Fruit fly (Drosophila melanogaster) whole organism, embryonic: ENCODE data around the gene CG1801.

Experiments
- Atf3 ChIP-seq: fragments of 200-800 bp; sonication (Bioruptor generic); optimal IDR thresholded peaks from 3 replicates; lab custom pipeline; 2016; ENCODE audit warnings: missing biosample characterization, missing genetic modification characterization
- Bteb2 ChIP-seq: fragments of 200-800 bp; sonication (Bioruptor generic); optimal IDR thresholded peaks from 2 replicates; lab custom pipeline; 2016; ENCODE audit warnings: missing biosample characterization, missing genetic modification characterization
- CG10366 ChIP-seq: fragments of 200-800 bp; sonication (Bioruptor generic); IDR thresholded peaks from 2 replicates; pipeline ENCODE4 v1.3.6; 2022; ENCODE audit warnings: missing biosample characterization, missing genetic modification characterization
- CG12155 ChIP-seq: fragments of 200-800 bp; sonication (Bioruptor generic); optimal IDR thresholded peaks from 3 replicates; lab custom pipeline; 2016; ENCODE audit warnings: missing biosample characterization, missing genetic modification characterization
- CG13894 ChIP-seq: fragments of 200-800 bp; sonication (Bioruptor generic); optimal IDR thresholded peaks from 3 replicates; lab custom pipeline; 2018; ENCODE audit warnings: missing biosample characterization, mild to moderate bottlenecking, missing genetic modification characterization, moderate library complexity
- CG15073 ChIP-seq: fragments of 200-800 bp; sonication (Bioruptor generic); optimal IDR thresholded peaks from 2 replicates; lab custom pipeline; 2016; ENCODE audit warnings: missing biosample characterization, missing genetic modification characterization
- CG1602 ChIP-seq: fragments of 200-800 bp; sonication (Bioruptor generic); optimal IDR thresholded peaks from 3 replicates; lab custom pipeline; 2016; ENCODE audit warnings: missing biosample characterization, missing genetic modification characterization
- CG1603 ChIP-seq: fragments of 200-800 bp; sonication (Bioruptor generic); optimal IDR thresholded peaks from 2 replicates; lab custom pipeline; 2019; ENCODE audit warnings: missing biosample characterization, mild to moderate bottlenecking, missing genetic modification characterization, moderate library complexity
- CG1647 ChIP-seq: fragments of 200-800 bp; sonication (Bioruptor generic); optimal IDR thresholded peaks from 3 replicates; lab custom pipeline; 2016; ENCODE audit warnings: missing biosample characterization, missing genetic modification characterization
- CG16813 ChIP-seq: fragments of 200-800 bp; sonication (Bioruptor generic); IDR thresholded peaks from 3 replicates; pipeline ENCODE4 v1.3.6; 2022; ENCODE audit warnings: missing biosample characterization, missing genetic modification characterization; ENCODE audit not compliant: partially characterized antibody
- CG2129 ChIP-seq: fragments of 200-800 bp; sonication (Bioruptor generic); IDR thresholded peaks from 2 replicates; pipeline ENCODE4 v1.3.6; 2022; ENCODE audit warnings: missing biosample characterization, missing genetic modification characterization; ENCODE audit not compliant: partially characterized antibody
- CG31365 ChIP-seq: fragments of 200-800 bp; sonication (Bioruptor generic); optimal IDR thresholded peaks from 2 replicates; lab custom pipeline; 2018; ENCODE audit warnings: missing biosample characterization, mild to moderate bottlenecking, missing genetic modification characterization
- CG34422 ChIP-seq: fragments of 200-800 bp; sonication (Bioruptor generic); IDR thresholded peaks from 3 replicates; pipeline ENCODE4 v1.3.6; 2022; ENCODE audit warnings: missing biosample characterization, missing genetic modification characterization
- CG6683 ChIP-seq: fragments of 200-800 bp; sonication (Bioruptor generic); optimal IDR thresholded peaks from 2 replicates; lab custom pipeline; 2017; ENCODE audit warnings: missing biosample characterization, mild to moderate bottlenecking, missing genetic modification characterization, missing genetic modification reagents
- CG8290 ChIP-seq, 3 experiments: fragments of 200-800 bp; sonication (Bioruptor generic); optimal IDR thresholded peaks; 2 replicates each; lab custom pipeline; 2016 to 2019; ENCODE audit warnings: missing biosample characterization in 3 of 3, missing genetic modification characterization in 3 of 3, mild to moderate bottlenecking in 2 of 3, moderate library complexity in 1 of 3
- CG8765 ChIP-seq: fragments of 200-800 bp; sonication (Bioruptor generic); IDR thresholded peaks from 2 replicates; pipeline ENCODE4 v1.3.6; 2022; ENCODE audit warnings: missing biosample characterization, missing genetic modification characterization
- CG9727 ChIP-seq: fragments of 200-800 bp; sonication (Bioruptor generic); optimal IDR thresholded peaks from 3 replicates; lab custom pipeline; 2017; ENCODE audit warnings: missing biosample characterization, mild to moderate bottlenecking, missing genetic modification characterization
- CTCF ChIP-seq: fragments of 200-800 bp; sonication (Bioruptor generic); optimal IDR thresholded peaks from 2 replicates; lab custom pipeline; 2017; ENCODE audit warnings: missing biosample characterization, mild to moderate bottlenecking, missing genetic modification characterization, moderate library complexity
- CkIIα-i1 ChIP-seq: fragments of 200-800 bp; sonication (Bioruptor generic); IDR thresholded peaks from 2 replicates; pipeline ENCODE4 v1.3.6; 2022; ENCODE audit warnings: missing biosample characterization, missing genetic modification characterization
- CoRest ChIP-seq: fragments of 200-800 bp; sonication (Bioruptor generic); optimal IDR thresholded peaks from 3 replicates; lab custom pipeline; 2018; ENCODE audit warnings: missing biosample characterization, mild to moderate bottlenecking, missing genetic modification characterization, moderate library complexity
- D19A ChIP-seq: fragments of 200-800 bp; optimal IDR thresholded peaks from 3 replicates; lab custom pipeline; 2019; ENCODE audit warnings: missing biosample characterization, mild to moderate bottlenecking, missing genetic modification characterization, moderate library complexity
- D19B ChIP-seq: fragments of 200-800 bp; sonication (Bioruptor generic); optimal IDR thresholded peaks from 2 replicates; lab custom pipeline; 2017; ENCODE audit warnings: missing biosample characterization, mild to moderate bottlenecking, missing genetic modification characterization
- Dfd ChIP-seq, 2 experiments: fragments of >200 bp; optimal IDR thresholded peaks; 2 replicates each; lab custom pipeline; 2017; ENCODE audit warnings: missing biosample characterization in 2 of 2, missing genetic modification characterization in 2 of 2
- Ets97D ChIP-seq: fragments of 200-800 bp; sonication (Bioruptor generic); optimal IDR thresholded peaks from 3 replicates; lab custom pipeline; 2016; ENCODE audit warnings: missing biosample characterization, missing genetic modification characterization
- HLH4C ChIP-seq: fragments of 200-800 bp; sonication (Bioruptor generic); IDR thresholded peaks from 3 replicates; pipeline ENCODE4 v1.3.6; 2022; ENCODE audit warnings: missing biosample characterization, missing genetic modification characterization; ENCODE audit not compliant: partially characterized antibody
- Hmr ChIP-seq: fragments of 200-800 bp; sonication (Bioruptor generic); optimal IDR thresholded peaks from 3 replicates; lab custom pipeline; 2017; ENCODE audit warnings: mild to moderate bottlenecking, missing biosample characterization, missing genetic modification reagents, missing genetic modification characterization
- Kr ChIP-seq: fragments of 200-800 bp; sonication (Bioruptor generic); optimal IDR thresholded peaks from 2 replicates; lab custom pipeline; 2017; ENCODE audit warnings: missing biosample characterization, mild to moderate bottlenecking, missing genetic modification characterization
- Med ChIP-seq: fragments of 200-800 bp; sonication (Bioruptor generic); peaks from one replicate; lab custom pipeline; 2016; ENCODE audit warnings: missing biosample characterization, missing genetic modification characterization, mild to moderate bottlenecking, inconsistent platforms, moderate library complexity
- Myb ChIP-seq: fragments of 200-800 bp; sonication (Bioruptor generic); optimal IDR thresholded peaks from 2 replicates; lab custom pipeline; 2016; ENCODE audit warnings: missing biosample characterization, missing genetic modification characterization
- Nf-YC ChIP-seq: fragments of 200-800 bp; optimal IDR thresholded peaks from 3 replicates; lab custom pipeline; 2019; ENCODE audit warnings: missing biosample characterization, mild to moderate bottlenecking, missing genetic modification characterization, moderate library complexity
- PHDP ChIP-seq: fragments of 200-800 bp; sonication (Bioruptor generic); optimal IDR thresholded peaks from 3 replicates; lab custom pipeline; 2018; ENCODE audit warnings: missing biosample characterization, mild to moderate bottlenecking, missing genetic modification characterization, moderate library complexity
- Pdp1 ChIP-seq, 2 experiments: fragments of 200-800 bp; sonication (Bioruptor generic); optimal IDR thresholded peaks; 3 replicates each; lab custom pipeline; 2016; ENCODE audit warnings: missing biosample characterization in 2 of 2, missing genetic modification characterization in 2 of 2, mild to moderate bottlenecking in 1 of 2, moderate library complexity in 1 of 2
- Scr ChIP-seq: fragments of 200-800 bp; sonication (Bioruptor generic); IDR thresholded peaks from 2 replicates; pipeline ENCODE4 v1.3.6; 2022; ENCODE audit warnings: missing biosample characterization, missing genetic modification characterization; ENCODE audit not compliant: partially characterized antibody
- ab ChIP-seq: fragments of 200-800 bp; sonication (Bioruptor generic); optimal IDR thresholded peaks from 2 replicates; lab custom pipeline; 2016; ENCODE audit warnings: missing biosample characterization, missing genetic modification characterization
- al ChIP-seq: fragments of 200-800 bp; sonication (Bioruptor generic); IDR thresholded peaks from 2 replicates; pipeline ENCODE4 v1.3.6; 2022; ENCODE audit warnings: missing biosample characterization, missing genetic modification characterization
- ato ChIP-seq: fragments of 200-800 bp; sonication (Bioruptor generic); IDR thresholded peaks from 2 replicates; pipeline ENCODE4 v1.3.6; 2022; ENCODE audit warnings: missing biosample characterization, missing genetic modification characterization; ENCODE audit not compliant: partially characterized antibody
- bbx ChIP-seq: fragments of 200-800 bp; sonication (Bioruptor generic); IDR thresholded peaks from 2 replicates; pipeline ENCODE4 v1.3.6; 2022; ENCODE audit warnings: missing biosample characterization, missing genetic modification characterization; ENCODE audit not compliant: partially characterized antibody
- cas ChIP-seq: fragments of 200-800 bp; sonication (Bioruptor generic); IDR thresholded peaks from 2 replicates; pipeline ENCODE4 v1.3.6; 2022; ENCODE audit warnings: missing biosample characterization, missing genetic modification characterization
- caup ChIP-seq: fragments of 200-800 bp; sonication (Bioruptor generic); optimal IDR thresholded peaks from 3 replicates; lab custom pipeline; 2017; ENCODE audit warnings: missing biosample characterization, mild to moderate bottlenecking, missing genetic modification characterization, moderate library complexity; ENCODE audit not compliant: severe bottlenecking
- fd102C ChIP-seq: fragments of 200-800 bp; sonication (Bioruptor generic); optimal IDR thresholded peaks from 2 replicates; lab custom pipeline; 2018; ENCODE audit warnings: missing biosample characterization, mild to moderate bottlenecking, missing genetic modification characterization, moderate library complexity
- grn ChIP-seq: fragments of 200-800 bp; sonication (Bioruptor generic); optimal IDR thresholded peaks from 3 replicates; lab custom pipeline; 2017; ENCODE audit warnings: missing biosample characterization, missing genetic modification characterization
- hbn ChIP-seq: fragments of 200-800 bp; sonication (Bioruptor generic); IDR thresholded peaks from 2 replicates; pipeline ENCODE4 v1.3.6; 2022; ENCODE audit warnings: missing biosample characterization, missing genetic modification characterization; ENCODE audit not compliant: partially characterized antibody
- insv ChIP-seq, 2 experiments: fragments of 200-800 bp; sonication (Bioruptor generic); optimal IDR thresholded peaks; 3 replicates each; lab custom pipeline; 2016 to 2018; ENCODE audit warnings: missing biosample characterization in 2 of 2, missing genetic modification characterization in 2 of 2
- kay ChIP-seq: fragments of 200-800 bp; sonication (Bioruptor generic); optimal IDR thresholded peaks from 2 replicates; lab custom pipeline; 2016; ENCODE audit warnings: missing biosample characterization, missing genetic modification characterization
- nerfin-1 ChIP-seq: fragments of 200-800 bp; sonication (Bioruptor generic); optimal IDR thresholded peaks from 3 replicates; lab custom pipeline; 2019; ENCODE audit warnings: missing biosample characterization, mild to moderate bottlenecking, missing genetic modification characterization, moderate library complexity
- pnt ChIP-seq: fragments of 200-800 bp; sonication (Bioruptor generic); optimal IDR thresholded peaks from 3 replicates; lab custom pipeline; 2016; ENCODE audit warnings: missing biosample characterization, missing genetic modification characterization
- pzg ChIP-seq: fragments of 200-800 bp; sonication (Bioruptor generic); optimal IDR thresholded peaks from 3 replicates; lab custom pipeline; 2018; ENCODE audit warnings: missing biosample characterization, mild to moderate bottlenecking, missing genetic modification characterization, moderate library complexity
- sima ChIP-seq: fragments of 200-800 bp; sonication (Bioruptor generic); optimal IDR thresholded peaks from 2 replicates; lab custom pipeline; 2016; ENCODE audit warnings: missing biosample characterization, missing genetic modification characterization
- tap ChIP-seq: fragments of 200-800 bp; optimal IDR thresholded peaks from 3 replicates; lab custom pipeline; 2019; ENCODE audit warnings: missing biosample characterization, mild to moderate bottlenecking, missing genetic modification characterization, moderate library complexity
- trem ChIP-seq: fragments of 200-800 bp; optimal IDR thresholded peaks from 3 replicates; lab custom pipeline; 2019; ENCODE audit warnings: missing biosample characterization, mild to moderate bottlenecking, missing genetic modification characterization, moderate library complexity

The CG1801 gene

DNA sequence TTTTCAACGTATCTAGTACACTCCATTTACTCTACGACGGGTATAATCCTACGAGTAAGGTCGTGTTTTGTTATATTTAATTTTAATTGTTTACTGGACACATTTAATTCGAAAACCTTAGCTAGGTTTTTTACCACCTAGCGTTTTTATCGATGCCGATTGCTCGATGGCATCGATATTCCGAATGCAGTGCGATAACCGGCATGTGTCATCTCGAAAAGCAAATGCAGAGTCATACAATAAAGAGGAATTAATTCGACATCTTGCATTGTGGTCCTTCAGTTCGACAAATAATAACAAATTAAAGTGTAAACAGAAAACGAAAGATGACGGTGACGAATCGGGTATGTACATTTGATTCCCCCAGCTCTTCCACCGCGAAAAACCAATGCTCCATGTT is 1.5 kb downstream of the CG1801 start, which contains the start of gene Rpt6 (continued):
- TF ChIP-seq CG1603 (tag; lab: Kevin White, UChicago) (peak; percentile 64), PHDP (tag; lab: Kevin White, UChicago) (no peak), bbx (peak; percentile 77), caup (no peak), insv (GFP tag; optimal IDR thresholded peaks at IDR 0.05; lab: Kevin White, UChicago) (no peak), Kr (GFP tag; lab: Kevin White, UChicago) (no peak), trem (tag; lab: Kevin White, UChicago) (peak; percentile 12), CG6683 (GFP tag; lab: Kevin White, UChicago) (no peak), CG1602 (GFP tag; lab: Kevin White, UChicago) (no peak), grn (no peak), HLH4C (GFP tag; lab: Robert Waterston, UW) (peak; percentile 80), CG8765 (GFP tag; lab: Robert Waterston, UW) (no peak), ab (GFP tag; lab: Kevin White, UChicago) (no peak), ato (GFP tag; lab: Robert Waterston, UW) (peak; percentile 56; the same call in 1 of the 2 replicates), pnt (GFP tag; lab: Kevin White, UChicago) (no peak), Pdp1 (GFP tag; optimal IDR thresholded peaks at IDR 0.05; lab: Kevin White, UChicago) (peak in 1 of 2 experiments; percentile 31), Nf-YC (no peak), D19A (tag; lab: Kevin White, UChicago) (peak; percentile 1), pzg (GFP tag; lab: Kevin White, UChicago) (peak; percentile 80), cas (GFP tag; lab: Robert Waterston, UW) (no peak), CG12155 (GFP tag; lab: Kevin White, UChicago) (no peak), CTCF (GFP tag; lab: Kevin White, UChicago) (peak; percentile 46), CG34422 (no peak), CG2129 (GFP tag; lab: Robert Waterston, UW) (0 out of 2 replicates have a peak, but pooled peaks have one; percentile 26), sima (GFP tag; lab: Kevin White, UChicago) (no peak), nerfin-1 (tag; lab: Kevin White, UChicago) (no peak), CG1647 (no peak), CG13894 (tag; lab: Kevin White, UChicago) (no peak), Med (GFP tag; lab: Kevin White, UChicago) (peak; percentile 84), Scr (GFP tag; lab: Robert Waterston, UW) (peak; percentile 73), CG10366 (GFP tag; lab: Robert Waterston, UW) (no peak), fd102C (GFP tag; lab: Kevin White, UChicago) (no peak), tap (tag; lab: Kevin White, UChicago) (no peak), CoRest (tag; lab: Kevin White, UChicago) (peak; percentile 13), Atf3 (GFP tag; lab: Kevin White, UChicago) (no peak), CG31365 (tag; lab: Kevin White, UChicago) (no peak), Dfd (GFP tag; optimal IDR thresholded peaks at IDR 0.05; lab: Kevin White, UChicago) (no peak), CG16813 (peak; percentile 69), CG15073 (GFP tag; lab: Kevin White, UChicago) (no peak), Myb (GFP tag; lab: Kevin White, UChicago) (peak; percentile 75), CkIIα-i1 (no peak), D19B (GFP tag; lab: Kevin White, UChicago) (no peak), CG9727 (GFP tag; lab: Kevin White, UChicago) (no peak), kay (peak; percentile 12), Hmr (no peak), CG8290 (GFP tag; optimal IDR thresholded peaks at IDR 0.05; lab: Kevin White, UChicago) (no peak), CG8290 (tag; optimal IDR thresholded peaks at IDR 0.05; lab: Kevin White, UChicago) (peak in 1 of 2 experiments; percentile 64), Ets97D (GFP tag; lab: Kevin White, UChicago) (peak; percentile 39), Bteb2 (GFP tag; lab: Kevin White, UChicago) (no peak), al (GFP tag; lab: Robert Waterston, UW) (no peak), hbn (GFP tag; lab: Robert Waterston, UW) (peak; percentile 47; the same call in 1 of the 2 replicates)
